Worm (Caenorhabditis elegans) whole organism, L2 larva: ENCODE results near the gene asm-1.

Source experiments
- lin-13 ChIP-seq: fragments of 150-350 bp; optimal IDR thresholded peaks from 2 replicates; lab custom pipeline; 2014; ENCODE audit warnings: missing biosample characterization, missing genetic modification reagents, missing genetic modification characterization
- nhr-237 ChIP-seq: fragments of 150-350 bp; optimal IDR thresholded peaks from 2 replicates; lab custom pipeline; 2014; ENCODE audit warnings: missing biosample characterization, missing genetic modification characterization
- nhr-77 ChIP-seq: fragments of 150-350 bp; optimal IDR thresholded peaks from 2 replicates; lab custom pipeline; 2014; ENCODE audit warnings: missing biosample characterization, missing genetic modification characterization
- ztf-4 ChIP-seq: fragments of 150-350 bp; optimal IDR thresholded peaks from 2 replicates; lab custom pipeline; 2014; ENCODE audit warnings: missing biosample characterization, missing genetic modification characterization

DNA sequence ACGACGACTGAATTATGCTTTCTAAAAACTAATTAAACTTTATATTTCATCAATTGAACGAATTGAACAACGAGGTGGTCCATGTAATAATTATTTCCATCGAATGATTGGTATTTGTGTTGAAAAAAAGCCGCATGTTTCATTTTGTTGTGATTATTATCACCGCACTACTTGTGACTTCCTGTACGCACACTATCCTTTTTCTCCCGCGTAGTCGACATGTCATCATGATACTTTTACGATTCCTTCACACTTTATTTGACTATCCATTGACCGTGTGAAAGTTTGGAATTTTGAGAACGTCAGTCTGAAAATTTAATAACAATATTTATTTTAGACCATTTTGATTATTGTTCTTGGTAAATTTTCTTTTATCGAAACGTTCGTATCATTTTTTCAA lies 17.7 kb downstream of the asm-1 start, which contains the start of gene F22D3.4:
- TF ChIP-seq nhr-237 (tag; lab: Kevin White, UChicago), result no peak
- TF ChIP-seq nhr-77 (tag; lab: Kevin White, UChicago), result no peak
- TF ChIP-seq ztf-4 (tag; lab: Kevin White, UChicago), result no peak
- TF ChIP-seq lin-13, result no peak
